Fruit fly (Drosophila melanogaster) whole organism, prepupa: ENCODE measurements around the gene Sp1.

Experiments used
- CG10631 ChIP-seq: fragments of 200-800 bp; sonication (Bioruptor generic); optimal IDR thresholded peaks from 2 replicates; lab custom pipeline; 2016; ENCODE audit warnings: missing biosample characterization, missing genetic modification characterization
- CG10669 ChIP-seq: fragments of 200-800 bp; sonication (Bioruptor generic); optimal IDR thresholded peaks from 3 replicates; lab custom pipeline; 2018; ENCODE audit warnings: missing biosample characterization, mild to moderate bottlenecking, missing genetic modification characterization, moderate library complexity
- CG11294 ChIP-seq: fragments of 200-800 bp; sonication (Bioruptor generic); IDR thresholded peaks from 2 replicates; pipeline ENCODE4 v1.3.6; 2022; ENCODE audit warnings: missing biosample characterization, missing genetic modification characterization
- CG11762 ChIP-seq: fragments of 200-800 bp; sonication (Bioruptor generic); optimal IDR thresholded peaks from 3 replicates; lab custom pipeline; 2016; ENCODE audit warnings: missing biosample characterization, missing genetic modification characterization; ENCODE audit not compliant: insufficient read depth
- CG11902 ChIP-seq: fragments of 200-800 bp; sonication (Bioruptor generic); optimal IDR thresholded peaks from 3 replicates; lab custom pipeline; 2016; ENCODE audit warnings: missing biosample characterization, missing genetic modification characterization
- CG16779 ChIP-seq: fragments of 200-800 bp; sonication (Bioruptor generic); optimal IDR thresholded peaks from 3 replicates; lab custom pipeline; 2017; ENCODE audit warnings: missing biosample characterization, mild to moderate bottlenecking, missing genetic modification characterization
- CG3032 ChIP-seq: fragments of 200-800 bp; optimal IDR thresholded peaks from 2 replicates; lab custom pipeline; 2019; ENCODE audit warnings: missing biosample characterization, mild to moderate bottlenecking, missing genetic modification characterization, moderate library complexity
- CG31627 ChIP-seq: fragments of 200-800 bp; sonication (Bioruptor generic); optimal IDR thresholded peaks from 3 replicates; lab custom pipeline; 2016; ENCODE audit warnings: missing biosample characterization, missing genetic modification characterization
- CG32006 ChIP-seq: fragments of 200-800 bp; sonication (Bioruptor generic); optimal IDR thresholded peaks from 3 replicates; lab custom pipeline; 2017; ENCODE audit warnings: missing biosample characterization, mild to moderate bottlenecking, missing genetic modification characterization
- CG34406 ChIP-seq: fragments of 200-800 bp; sonication (Bioruptor generic); optimal IDR thresholded peaks from 3 replicates; lab custom pipeline; 2016; ENCODE audit warnings: missing biosample characterization, missing genetic modification characterization
- CG3919 ChIP-seq: fragments of 200-800 bp; sonication (Bioruptor generic); optimal IDR thresholded peaks from 3 replicates; lab custom pipeline; 2016; ENCODE audit warnings: missing biosample characterization, missing genetic modification characterization
- CG4318 ChIP-seq: fragments of 200-800 bp; sonication (Bioruptor generic); optimal IDR thresholded peaks from 3 replicates; lab custom pipeline; 2017; ENCODE audit warnings: missing biosample characterization, mild to moderate bottlenecking, missing genetic modification characterization
- CG6163 ChIP-seq: fragments of 200-800 bp; sonication (Bioruptor generic); IDR thresholded peaks from 3 replicates; pipeline ENCODE4 v1.3.6; 2022; ENCODE audit warnings: missing biosample characterization, missing genetic modification characterization
- CG6276 ChIP-seq: fragments of 200-800 bp; sonication (Bioruptor generic); optimal IDR thresholded peaks from 2 replicates; lab custom pipeline; 2017; ENCODE audit warnings: missing biosample characterization, mild to moderate bottlenecking, missing genetic modification characterization
- CG6792 ChIP-seq: fragments of 200-800 bp; sonication (Bioruptor generic); optimal IDR thresholded peaks from 3 replicates; lab custom pipeline; 2016; ENCODE audit warnings: missing biosample characterization, missing genetic modification characterization
- CG6808 ChIP-seq: fragments of 200-800 bp; sonication (Bioruptor generic); optimal IDR thresholded peaks from 3 replicates; lab custom pipeline; 2017; ENCODE audit warnings: missing biosample characterization, missing genetic modification characterization, mild to moderate bottlenecking, moderate library complexity, missing genetic modification reagents
- CG6854 ChIP-seq: fragments of 200-800 bp; sonication (Bioruptor generic); optimal IDR thresholded peaks from 2 replicates; lab custom pipeline; 2017; ENCODE audit warnings: missing biosample characterization, mild to moderate bottlenecking, missing genetic modification characterization
- CG7368 ChIP-seq: fragments of 200-800 bp; sonication (Bioruptor generic); optimal IDR thresholded peaks from 3 replicates; lab custom pipeline; 2016; ENCODE audit warnings: missing biosample characterization, missing genetic modification characterization
- CG8119 ChIP-seq: fragments of 200-800 bp; sonication (Bioruptor generic); IDR thresholded peaks from 3 replicates; pipeline ENCODE4 v1.3.6; 2022; ENCODE audit warnings: missing biosample characterization, missing genetic modification characterization
- CG8319 ChIP-seq: fragments of 200-800 bp; sonication (Bioruptor generic); optimal IDR thresholded peaks from 3 replicates; lab custom pipeline; 2016; ENCODE audit warnings: missing biosample characterization, missing genetic modification characterization
- CG8632 ChIP-seq: fragments of 200-800 bp; sonication (Bioruptor generic); optimal IDR thresholded peaks from 3 replicates; lab custom pipeline; 2016; ENCODE audit warnings: missing biosample characterization, missing genetic modification characterization
- CG9139 ChIP-seq: fragments of 200-800 bp; sonication (Bioruptor generic); optimal IDR thresholded peaks from 3 replicates; lab custom pipeline; 2017; ENCODE audit warnings: missing biosample characterization, mild to moderate bottlenecking, missing genetic modification characterization
- Eip75B ChIP-seq: fragments of 200-800 bp; sonication (Bioruptor generic); optimal IDR thresholded peaks from 3 replicates; lab custom pipeline; 2016; ENCODE audit warnings: missing biosample characterization, missing genetic modification characterization
- Eip78C ChIP-seq: fragments of 200-800 bp; sonication (Bioruptor generic); peaks from one replicate; lab custom pipeline; 2016; ENCODE audit warnings: missing biosample characterization, missing genetic modification characterization
- Ets21C ChIP-seq: fragments of 200-800 bp; sonication (Bioruptor generic); optimal IDR thresholded peaks from 3 replicates; lab custom pipeline; 2016; ENCODE audit warnings: missing biosample characterization, missing genetic modification characterization
- Ets96B ChIP-seq: fragments of 200-800 bp; optimal IDR thresholded peaks from 2 replicates; lab custom pipeline; 2019; ENCODE audit warnings: missing biosample characterization, mild to moderate bottlenecking, missing genetic modification characterization, moderate library complexity
- Hr38 ChIP-seq: sonication (Bioruptor generic); optimal IDR thresholded peaks from 2 replicates; lab custom pipeline; 2016; ENCODE audit warnings: missing biosample characterization, missing genetic modification characterization
- Hr39 ChIP-seq: fragments of 200-800 bp; sonication (Bioruptor generic); optimal IDR thresholded peaks from 2 replicates; lab custom pipeline; 2016; ENCODE audit warnings: missing biosample characterization, missing genetic modification characterization
- Hr4 ChIP-seq: fragments of 200-800 bp; sonication (Bioruptor generic); optimal IDR thresholded peaks from 3 replicates; lab custom pipeline; 2016; ENCODE audit warnings: missing biosample characterization, missing genetic modification characterization
- Lpt ChIP-seq: fragments of 200-800 bp; sonication (Bioruptor generic); optimal IDR thresholded peaks from 3 replicates; lab custom pipeline; 2016; ENCODE audit warnings: missing biosample characterization, missing genetic modification characterization
- Met ChIP-seq: fragments of 200-800 bp; sonication (Bioruptor generic); optimal IDR thresholded peaks from 3 replicates; lab custom pipeline; 2016; ENCODE audit warnings: missing biosample characterization, missing genetic modification characterization
- Sox102F ChIP-seq: fragments of 200-800 bp; sonication (Bioruptor generic); optimal IDR thresholded peaks from 2 replicates; lab custom pipeline; 2016; ENCODE audit warnings: missing biosample characterization, mild to moderate bottlenecking, missing genetic modification characterization
- Sox15 ChIP-seq: fragments of 200-800 bp; sonication (Bioruptor generic); optimal IDR thresholded peaks from 3 replicates; lab custom pipeline; 2016; ENCODE audit warnings: missing biosample characterization, missing genetic modification characterization
- acj6 ChIP-seq: fragments of 200-800 bp; sonication (Bioruptor generic); optimal IDR thresholded peaks from 3 replicates; lab custom pipeline; 2016; ENCODE audit warnings: missing biosample characterization, missing genetic modification characterization
- dac ChIP-seq: fragments of 200-800 bp; sonication (Bioruptor generic); optimal IDR thresholded peaks from 2 replicates; lab custom pipeline; 2017; ENCODE audit warnings: missing biosample characterization, mild to moderate bottlenecking, missing genetic modification characterization
- dsx ChIP-seq: fragments of 200-800 bp; optimal IDR thresholded peaks from 3 replicates; lab custom pipeline; 2019; ENCODE audit warnings: missing biosample characterization, mild to moderate bottlenecking, missing genetic modification characterization, moderate library complexity; ENCODE audit not compliant: poor library complexity, severe bottlenecking
- eg ChIP-seq: fragments of 200-800 bp; sonication (Bioruptor generic); IDR thresholded peaks from 3 replicates; pipeline ENCODE4 v1.3.6; 2022; ENCODE audit warnings: missing biosample characterization, missing genetic modification characterization
- fd59A ChIP-seq: fragments of 200-800 bp; sonication (Bioruptor generic); optimal IDR thresholded peaks from 2 replicates; lab custom pipeline; 2017; ENCODE audit warnings: missing biosample characterization, mild to moderate bottlenecking, missing genetic modification characterization, missing genetic modification reagents
- fd85E ChIP-seq: fragments of 200-800 bp; sonication (Bioruptor generic); optimal IDR thresholded peaks from 3 replicates; lab custom pipeline; 2016; ENCODE audit warnings: missing biosample characterization, missing genetic modification characterization
- fkh ChIP-seq: fragments of 200-800 bp; sonication (Bioruptor generic); optimal IDR thresholded peaks from 3 replicates; lab custom pipeline; 2017; ENCODE audit warnings: missing biosample characterization, mild to moderate bottlenecking, missing genetic modification characterization, moderate library complexity
- pdm3 ChIP-seq: fragments of 200-800 bp; sonication (Bioruptor generic); optimal IDR thresholded peaks from 3 replicates; lab custom pipeline; 2016; ENCODE audit warnings: missing biosample characterization, missing genetic modification characterization
- salr ChIP-seq, 2 experiments: fragments of 200-800 bp; sonication (Bioruptor generic); optimal IDR thresholded peaks; 3 replicates each; lab custom pipeline; 2016 to 2018; ENCODE audit warnings: missing biosample characterization in 2 of 2, missing genetic modification characterization in 2 of 2, mild to moderate bottlenecking in 1 of 2
- spab ChIP-seq: fragments of 200-800 bp; sonication (Bioruptor generic); optimal IDR thresholded peaks from 2 replicates; lab custom pipeline; 2017; ENCODE audit warnings: missing biosample characterization, mild to moderate bottlenecking, missing genetic modification characterization, missing genetic modification reagents
- svp ChIP-seq: fragments of 200-800 bp; sonication (Bioruptor generic); peaks from one replicate; lab custom pipeline; 2016; ENCODE audit warnings: missing biosample characterization, missing genetic modification characterization
- topi ChIP-seq: fragments of 200-800 bp; sonication (Bioruptor generic); optimal IDR thresholded peaks from 3 replicates; lab custom pipeline; 2016; ENCODE audit warnings: missing biosample characterization, missing genetic modification characterization
- vri ChIP-seq: fragments of 200-800 bp; sonication (Bioruptor generic); optimal IDR thresholded peaks from 3 replicates; lab custom pipeline; 2016; ENCODE audit warnings: missing biosample characterization, mild to moderate bottlenecking, missing genetic modification characterization

Sp1 gene

DNA sequence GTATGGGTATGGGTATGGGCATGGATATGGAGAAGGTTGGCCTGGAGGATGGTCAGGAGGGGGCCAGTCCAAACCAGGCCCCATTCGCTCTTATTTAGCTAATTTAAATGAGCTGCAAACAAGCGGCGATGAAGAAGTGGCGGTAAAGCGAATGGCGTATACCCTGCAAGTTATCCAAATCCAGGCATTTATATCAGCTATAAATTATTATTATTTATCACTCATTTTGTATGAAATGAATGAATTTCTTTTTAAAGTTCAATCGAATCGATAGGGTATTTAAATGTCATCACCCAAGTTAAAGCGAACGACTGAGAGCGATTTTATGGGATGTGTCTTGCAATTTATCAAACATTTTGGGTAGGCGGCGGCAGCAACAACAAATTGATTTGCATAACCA lies 12.6 kb downstream of the Sp1 start (continued):
- no peak for TF ChIP-seq Hr4 (GFP tag; lab: Kevin White, UChicago)
- no peak for TF ChIP-seq CG6854 (GFP tag; lab: Kevin White, UChicago)
- no peak for TF ChIP-seq salr (GFP tag; optimal IDR thresholded peaks at IDR 0.05; lab: Kevin White, UChicago)
- TF ChIP-seq Ets21C (GFP tag; lab: Kevin White, UChicago), result no peak
- TF ChIP-seq CG7368 (GFP tag; lab: Kevin White, UChicago), result no peak
- no peak for TF ChIP-seq spab (GFP tag; lab: Kevin White, UChicago)
- no peak for TF ChIP-seq CG3032
- TF ChIP-seq CG16779, result no peak
- TF ChIP-seq CG10631 (GFP tag; lab: Kevin White, UChicago), result peak; percentile 1
- peak; percentile 28 for TF ChIP-seq topi (GFP tag; lab: Kevin White, UChicago)
- no peak for TF ChIP-seq CG6163 (GFP tag; lab: Robert Waterston, UW)
- no peak for TF ChIP-seq CG8119 (GFP tag; lab: Robert Waterston, UW)
- TF ChIP-seq Eip78C (GFP tag; lab: Kevin White, UChicago), result peak; percentile 71
- peak; percentile 34 for TF ChIP-seq Sox102F (GFP tag; lab: Kevin White, UChicago)
- TF ChIP-seq CG6808 (GFP tag; lab: Kevin White, UChicago), result no peak
- no peak for TF ChIP-seq CG8319 (GFP tag; lab: Kevin White, UChicago)
- peak; percentile 11 for TF ChIP-seq pdm3 (GFP tag; lab: Kevin White, UChicago)
- TF ChIP-seq CG8632 (GFP tag; lab: Kevin White, UChicago), result no peak
- peak; percentile 10 for TF ChIP-seq Hr39 (GFP tag; lab: Kevin White, UChicago)
- TF ChIP-seq Sox15 (GFP tag; lab: Kevin White, UChicago), result no peak
- no peak for TF ChIP-seq CG34406
- peak; percentile 15 for TF ChIP-seq vri
- no peak for TF ChIP-seq CG11762 (GFP tag; lab: Kevin White, UChicago)
- no peak for TF ChIP-seq CG11294 (GFP tag; lab: Robert Waterston, UW)
- TF ChIP-seq CG10669 (GFP tag; lab: Kevin White, UChicago), result no peak
- no peak for TF ChIP-seq Lpt (GFP tag; lab: Kevin White, UChicago)
- TF ChIP-seq svp (GFP tag; lab: Kevin White, UChicago), result peak; percentile 65
- peak; percentile 1 for TF ChIP-seq Ets96B
- no peak for TF ChIP-seq CG11902

DNA sequence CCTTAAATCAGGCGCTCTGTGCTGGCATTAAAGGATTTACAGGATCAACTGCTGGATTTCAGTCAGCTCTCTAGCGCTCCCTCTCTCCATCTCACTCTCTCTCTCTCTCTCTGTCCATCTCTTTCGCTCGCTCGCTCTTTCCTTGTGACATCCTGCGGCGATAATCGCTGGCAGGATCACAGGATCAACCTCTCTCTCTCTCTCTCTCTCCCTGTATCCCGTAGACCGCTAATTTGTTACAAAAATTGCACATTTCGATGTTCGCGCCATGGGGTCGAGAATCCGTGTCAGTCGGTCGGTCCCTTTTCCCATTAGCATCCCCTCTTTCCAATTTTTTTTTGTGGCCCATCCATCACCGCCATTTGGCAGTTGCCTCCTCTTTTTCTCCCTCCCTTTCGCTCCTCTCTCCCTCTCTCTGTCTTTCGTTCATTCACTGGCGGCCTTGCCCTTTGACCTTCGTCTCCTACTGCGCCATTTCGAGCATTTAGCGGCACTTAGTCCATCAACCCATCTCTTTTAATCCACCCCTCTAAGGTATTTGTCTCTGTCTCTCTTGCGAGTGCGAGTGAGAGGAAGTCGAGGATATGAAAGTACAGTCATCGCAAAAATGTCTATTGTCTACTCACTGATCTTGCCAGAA lies 14.7 kb downstream of the Sp1 start:
- no peak for TF ChIP-seq Sox15 (GFP tag; lab: Kevin White, UChicago)
- no peak for TF ChIP-seq CG3919 (GFP tag; lab: Kevin White, UChicago)
- no peak for TF ChIP-seq fd59A

DNA sequence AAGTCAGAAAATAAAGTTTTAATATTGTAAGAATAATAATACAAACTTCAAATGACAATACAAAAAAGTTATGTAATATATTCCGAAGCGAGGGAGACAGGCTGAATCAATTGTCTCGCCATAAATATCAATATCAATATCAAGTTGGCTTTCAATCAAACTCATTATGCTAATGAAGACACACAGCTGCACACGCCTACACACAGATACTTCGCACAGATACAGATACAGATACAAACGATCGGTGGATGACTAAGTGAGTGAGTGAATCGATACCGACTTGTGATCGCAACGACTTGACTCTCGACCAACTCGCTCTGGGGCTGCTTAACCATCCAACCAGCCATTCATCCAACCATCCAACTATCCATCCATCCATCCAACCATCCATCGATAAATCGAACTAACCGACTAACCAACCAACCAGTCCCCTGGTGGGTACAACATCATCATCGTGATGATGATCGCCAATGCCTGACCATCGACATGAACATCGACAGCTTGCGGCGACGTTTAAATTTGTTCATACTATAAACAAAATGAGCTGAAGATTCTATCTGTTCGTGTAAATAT lies 15.3 kb downstream of the Sp1 start:
- TF ChIP-seq fkh (GFP tag; lab: Kevin White, UChicago) (no peak), Eip78C (GFP tag; lab: Kevin White, UChicago) (no peak), fd85E (GFP tag; lab: Kevin White, UChicago) (no peak), CG6792 (no peak), Eip75B (GFP tag; lab: Kevin White, UChicago) (no peak), Met (GFP tag; lab: Kevin White, UChicago) (no peak), CG10669 (GFP tag; lab: Kevin White, UChicago) (no peak)
- TF ChIP-seq, all 60 proteins: peak for 0

DNA sequence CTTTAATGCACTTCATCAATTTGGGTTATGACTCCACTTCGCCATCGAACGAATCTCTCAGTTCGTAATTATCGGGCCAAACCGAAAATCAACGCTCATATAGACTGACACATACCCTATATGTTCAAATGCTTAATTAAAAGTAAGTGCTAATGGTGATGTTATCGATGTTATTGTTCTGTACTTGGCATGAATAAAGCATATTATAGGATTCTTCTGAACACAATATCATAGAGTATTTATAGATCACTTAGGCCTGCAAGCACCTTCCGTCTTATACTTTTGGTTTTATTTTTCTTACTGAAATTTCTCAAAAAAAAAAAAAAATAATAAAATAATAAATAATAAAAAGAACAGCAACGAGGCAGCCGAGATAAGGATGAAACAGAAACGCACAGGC lies 18.1 kb downstream of the Sp1 start:
- TF ChIP-seq Hr38 (no peak), CG6276 (GFP tag; lab: Kevin White, UChicago) (no peak), CG9139 (GFP tag; lab: Kevin White, UChicago) (no peak), Eip75B (GFP tag; lab: Kevin White, UChicago) (no peak), CG16779 (no peak), acj6 (GFP tag; lab: Kevin White, UChicago) (peak; percentile 1), CG31627 (GFP tag; lab: Kevin White, UChicago) (peak; percentile 27), CG6163 (GFP tag; lab: Robert Waterston, UW) (0 out of 3 replicates have a peak, but pooled peaks have one; percentile 32), eg (GFP tag; lab: Robert Waterston, UW) (no peak), CG6808 (GFP tag; lab: Kevin White, UChicago) (no peak), Met (GFP tag; lab: Kevin White, UChicago) (peak; percentile 23), pdm3 (GFP tag; lab: Kevin White, UChicago) (peak; percentile 14), CG32006 (GFP tag; lab: Kevin White, UChicago) (no peak), CG4318 (no peak), dsx (GFP tag; lab: Kevin White, UChicago) (no peak), spab (GFP tag; lab: Kevin White, UChicago) (no peak), dac (GFP tag; lab: Kevin White, UChicago) (no peak)
